Worm (Caenorhabditis elegans) whole organism, L1 larva: ENCODE data around the gene snap-1.

Experiments used
- C04F5.9 ChIP-seq: sonication (generic microtip); optimal IDR thresholded peaks from 2 replicates; lab custom pipeline; 2016; ENCODE audit warnings: missing genetic modification characterization, missing compliant biosample characterization
- C16A3.4 ChIP-seq: fragments of 150-350 bp; optimal IDR thresholded peaks from 2 replicates; lab custom pipeline; 2014; ENCODE audit warnings: missing biosample characterization, missing genetic modification characterization
- C34B4.2 ChIP-seq: sonication (generic microtip); optimal IDR thresholded peaks from 2 replicates; lab custom pipeline; 2017; ENCODE audit warnings: mild to moderate bottlenecking, missing genetic modification characterization, missing compliant biosample characterization
- aha-1 ChIP-seq: fragments of 150-350 bp; optimal IDR thresholded peaks from 2 replicates; lab custom pipeline; 2014; ENCODE audit warnings: missing biosample characterization, missing genetic modification characterization
- blmp-1 ChIP-seq: fragments of 150-350 bp; optimal IDR thresholded peaks from 2 replicates; lab custom pipeline; 2014; ENCODE audit warnings: missing biosample characterization, missing genetic modification characterization
- ceh-82 ChIP-seq, 3 experiments: fragments of 150-350 bp in 1 of 3; sonication (generic microtip) in 2 of 3; optimal IDR thresholded peaks; 2 replicates each; lab custom pipeline; 2014 to 2017; ENCODE audit warnings: missing biosample characterization in 3 of 3, missing genetic modification characterization in 3 of 3
- ceh-88 ChIP-seq: fragments of 200-800 bp; sonication (Bioruptor generic); IDR thresholded peaks from 2 replicates; pipeline ENCODE4 v1.3.6; 2022; ENCODE audit warnings: missing genetic modification characterization, missing compliant biosample characterization
- ceh-90 ChIP-seq: sonication (generic microtip); optimal IDR thresholded peaks from 2 replicates; lab custom pipeline; 2016; ENCODE audit warnings: missing genetic modification characterization, missing compliant biosample characterization
- dpl-1 ChIP-seq, 3 experiments: fragments of 150-350 bp in 2 of 3; sonication (generic microtip) in 1 of 3; optimal IDR thresholded peaks; 2 replicates each; lab custom pipeline; 2014 to 2017; ENCODE audit warnings: missing biosample characterization in 3 of 3, missing genetic modification characterization in 3 of 3, missing genetic modification reagents in 3 of 3
- dsc-1 ChIP-seq: sonication (generic microtip); optimal IDR thresholded peaks from 2 replicates; lab custom pipeline; 2016; ENCODE audit warnings: mild to moderate bottlenecking, missing genetic modification characterization, missing compliant biosample characterization
- efl-1 ChIP-seq, 4 experiments: fragments of 150-350 bp; optimal IDR thresholded peaks in 3 of 4; peaks in 1 of 4; 1 replicate in 1 of 4; 2 replicates in 3 of 4; lab custom pipeline; 2014; ENCODE audit warnings: missing biosample characterization in 2 of 4, missing genetic modification characterization in 2 of 4, missing genetic modification reagents in 2 of 4
- efl-3 ChIP-seq: fragments of 200-800 bp; sonication (Bioruptor generic); optimal IDR thresholded peaks from 2 replicates; lab custom pipeline; 2018; ENCODE audit warnings: mild to moderate bottlenecking, missing genetic modification characterization, missing compliant biosample characterization
- fkh-10 ChIP-seq: sonication (generic microtip); optimal IDR thresholded peaks from 2 replicates; lab custom pipeline; 2017; ENCODE audit warnings: missing biosample characterization, missing genetic modification reagents, missing genetic modification characterization
- fkh-4 ChIP-seq: sonication (generic microtip); optimal IDR thresholded peaks from 2 replicates; lab custom pipeline; 2016; ENCODE audit warnings: missing compliant biosample characterization, missing genetic modification characterization, borderline replicate concordance
- fos-1 ChIP-seq: fragments of 150-350 bp; optimal IDR thresholded peaks from 2 replicates; lab custom pipeline; 2014; ENCODE audit warnings: missing biosample characterization, missing genetic modification characterization
- grh-1 ChIP-seq: fragments of 200-800 bp; sonication (Bioruptor generic); IDR thresholded peaks from 2 replicates; pipeline ENCODE4 v1.3.6; 2022; ENCODE audit warnings: missing genetic modification reagents, missing genetic modification characterization, missing compliant biosample characterization
- hlh-17 ChIP-seq: fragments of 200-800 bp; sonication (Bioruptor generic); optimal IDR thresholded peaks from 2 replicates; lab custom pipeline; 2018; ENCODE audit warnings: missing genetic modification characterization, mild to moderate bottlenecking, missing compliant biosample characterization, moderate library complexity, borderline replicate concordance
- hpl-2 ChIP-seq: fragments of 150-350 bp; optimal IDR thresholded peaks from 2 replicates; lab custom pipeline; 2014; ENCODE audit warnings: missing biosample characterization, missing genetic modification reagents, missing genetic modification characterization
- jun-1 ChIP-seq: fragments of 150-350 bp; optimal IDR thresholded peaks from 2 replicates; lab custom pipeline; 2014; ENCODE audit warnings: missing biosample characterization, missing genetic modification reagents, missing genetic modification characterization
- lin-13 ChIP-seq: fragments of 150-350 bp; optimal IDR thresholded peaks from 2 replicates; lab custom pipeline; 2014; ENCODE audit warnings: missing biosample characterization, missing genetic modification reagents, missing genetic modification characterization
- lin-15B ChIP-seq: fragments of 150-350 bp; sonication (generic microtip); optimal IDR thresholded peaks from 3 replicates; lab custom pipeline; 2014; ENCODE audit warnings: missing biosample characterization, missing genetic modification characterization
- lin-35 ChIP-seq, 2 experiments: fragments of 150-350 bp; optimal IDR thresholded peaks; 2 replicates each; lab custom pipeline; 2014; ENCODE audit warnings: missing biosample characterization in 2 of 2, missing genetic modification characterization in 2 of 2, missing genetic modification reagents in 2 of 2
- lir-3 ChIP-seq: sonication (generic microtip); optimal IDR thresholded peaks from 2 replicates; lab custom pipeline; 2016; ENCODE audit warnings: mild to moderate bottlenecking, missing genetic modification characterization, moderate library complexity, missing compliant biosample characterization; ENCODE audit not compliant: poor library complexity
- mdl-1 ChIP-seq, 2 experiments: fragments of 150-350 bp; optimal IDR thresholded peaks; 2 replicates each; lab custom pipeline; 2014 to 2017; ENCODE audit warnings: missing biosample characterization in 2 of 2, missing genetic modification characterization in 2 of 2, inconsistent platforms in 1 of 2
- mep-1 ChIP-seq: fragments of 150-350 bp; optimal IDR thresholded peaks from 2 replicates; lab custom pipeline; 2014; ENCODE audit warnings: missing biosample characterization, missing genetic modification characterization
- nhr-11 ChIP-seq: fragments of 150-350 bp; optimal IDR thresholded peaks from 2 replicates; lab custom pipeline; 2014; ENCODE audit warnings: missing biosample characterization, missing genetic modification characterization
- nhr-12 ChIP-seq: sonication (generic microtip); optimal IDR thresholded peaks from 2 replicates; lab custom pipeline; 2017; ENCODE audit warnings: missing biosample characterization, missing genetic modification characterization
- nhr-19 ChIP-seq: fragments of 200-800 bp; sonication (Bioruptor generic); conservative IDR thresholded peaks from 2 replicates; pipeline ENCODE4 v1.3.6; 2022; ENCODE audit warnings: missing genetic modification characterization, missing compliant biosample characterization
- nhr-20 ChIP-seq: sonication (generic microtip); optimal IDR thresholded peaks from 2 replicates; lab custom pipeline; 2016; ENCODE audit warnings: mild to moderate bottlenecking, missing genetic modification characterization, missing compliant biosample characterization
- nhr-71 ChIP-seq: sonication (generic microtip); optimal IDR thresholded peaks from 2 replicates; lab custom pipeline; 2016; ENCODE audit warnings: mild to moderate bottlenecking, missing genetic modification characterization, moderate library complexity, missing compliant biosample characterization
- nhr-76 ChIP-seq: sonication (generic microtip); optimal IDR thresholded peaks from 2 replicates; lab custom pipeline; 2017; ENCODE audit warnings: missing biosample characterization, missing genetic modification characterization
- nhr-90 ChIP-seq: sonication (generic microtip); optimal IDR thresholded peaks from 2 replicates; lab custom pipeline; 2016; ENCODE audit warnings: mild to moderate bottlenecking, missing genetic modification characterization, missing compliant biosample characterization; ENCODE audit not compliant: poor library complexity
- pag-3 ChIP-seq: sonication (generic microtip); optimal IDR thresholded peaks from 2 replicates; lab custom pipeline; 2017; ENCODE audit warnings: missing genetic modification characterization, mild to moderate bottlenecking, missing compliant biosample characterization, antibody characterized with exemption, borderline replicate concordance; ENCODE audit not compliant: insufficient read depth
- pax-3 ChIP-seq: fragments of 200-800 bp; sonication (Bioruptor generic); optimal IDR thresholded peaks from 2 replicates; lab custom pipeline; 2018; ENCODE audit warnings: mild to moderate bottlenecking, missing genetic modification characterization, moderate library complexity, missing compliant biosample characterization
- rnt-1 ChIP-seq: sonication (generic microtip); optimal IDR thresholded peaks from 2 replicates; lab custom pipeline; 2016; ENCODE audit warnings: mild to moderate bottlenecking, missing genetic modification characterization, moderate library complexity, missing compliant biosample characterization
- snpc-4 ChIP-seq: fragments of 150-350 bp; optimal IDR thresholded peaks from 2 replicates; lab custom pipeline; 2014; ENCODE audit warnings: missing biosample characterization, missing genetic modification characterization
- snu-23 ChIP-seq: sonication (generic microtip); optimal IDR thresholded peaks from 2 replicates; lab custom pipeline; 2016; ENCODE audit warnings: missing genetic modification characterization, missing compliant biosample characterization
- sup-37 ChIP-seq: fragments of 200-800 bp; sonication (Bioruptor generic); optimal IDR thresholded peaks from 2 replicates; lab custom pipeline; 2018; ENCODE audit warnings: mild to moderate bottlenecking, missing genetic modification characterization, missing compliant biosample characterization
- swsn-7 ChIP-seq: sonication (generic microtip); optimal IDR thresholded peaks from 2 replicates; lab custom pipeline; 2016; ENCODE audit warnings: missing genetic modification characterization, missing compliant biosample characterization
- tbx-2 ChIP-seq: sonication (generic microtip); optimal IDR thresholded peaks from 2 replicates; lab custom pipeline; 2016; ENCODE audit warnings: missing genetic modification characterization, missing compliant biosample characterization
- tlp-1 ChIP-seq: fragments of 150-350 bp; optimal IDR thresholded peaks from 2 replicates; lab custom pipeline; 2014; ENCODE audit warnings: missing biosample characterization, missing genetic modification characterization
- unc-62 ChIP-seq: fragments of 150-350 bp; optimal IDR thresholded peaks from 2 replicates; lab custom pipeline; 2014; ENCODE audit warnings: missing biosample characterization, missing genetic modification reagents, missing genetic modification characterization
- unc-86 ChIP-seq: sonication (generic microtip); optimal IDR thresholded peaks from 2 replicates; lab custom pipeline; 2016; ENCODE audit warnings: missing genetic modification characterization, missing compliant biosample characterization
- unc-98 ChIP-seq: fragments of 200-800 bp; sonication (Bioruptor generic); IDR thresholded peaks from 2 replicates; pipeline ENCODE4 v1.3.6; 2022; ENCODE audit warnings: missing genetic modification characterization, missing compliant biosample characterization
- ztf-4 ChIP-seq: fragments of 150-350 bp; optimal IDR thresholded peaks from 2 replicates; lab custom pipeline; 2014; ENCODE audit warnings: missing biosample characterization, missing genetic modification characterization

Gene snap-1

DNA sequence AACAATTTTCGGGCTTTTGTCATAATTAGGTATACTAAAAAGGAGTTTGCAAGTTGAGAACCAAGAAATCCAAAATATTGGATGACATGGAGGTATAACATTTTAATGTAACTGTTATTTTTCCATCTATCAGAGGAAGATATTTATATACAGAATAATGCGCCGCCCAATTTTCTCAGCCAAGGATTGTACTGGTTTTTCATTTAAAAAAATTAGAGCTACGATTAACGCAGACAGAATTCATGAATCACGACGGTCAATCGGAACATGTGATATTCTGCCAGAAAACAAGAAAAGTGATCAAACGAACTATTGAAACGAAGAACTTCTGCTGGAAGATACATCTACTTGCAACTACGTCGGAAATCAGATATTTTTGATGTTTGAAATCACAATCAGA is 32.2 kb upstream of the snap-1 start, which contains the start of gene str-145:
str-145 (minus strand) TSS at position 101 of the 400 bp plus-strand sequence.
- no peak for TF ChIP-seq pag-3
- no peak for TF ChIP-seq aha-1 (tag; lab: Kevin White, UChicago)
- no peak for TF ChIP-seq lin-13 (GFP tag; lab: Kevin White, UChicago)
- TF ChIP-seq hlh-17 (GFP tag; lab: Kevin White, UChicago), result no peak
- TF ChIP-seq ceh-90 (tag; lab: Kevin White, UChicago), result no peak
- TF ChIP-seq fkh-10 (GFP tag; lab: Kevin White, UChicago), result no peak
- TF ChIP-seq nhr-19, result no peak
- no peak for TF ChIP-seq rnt-1 (tag; lab: Kevin White, UChicago)
- no peak for TF ChIP-seq mdl-1 (tag; optimal IDR thresholded peaks at IDR 0.05; lab: Kevin White, UChicago)
- no peak for TF ChIP-seq pax-3
- TF ChIP-seq dpl-1 (GFP tag; optimal IDR thresholded peaks at IDR 0.05; lab: Kevin White, UChicago), result no peak
- TF ChIP-seq fos-1, result no peak
- TF ChIP-seq blmp-1 (tag; lab: Kevin White, UChicago), result no peak
- no peak for TF ChIP-seq nhr-90 (tag; lab: Kevin White, UChicago)
- TF ChIP-seq fkh-4, result no peak
- no peak for TF ChIP-seq C16A3.4 (tag; lab: Kevin White, UChicago)
- no peak for TF ChIP-seq unc-98 (GFP tag; lab: Robert Waterston, UW)
- TF ChIP-seq grh-1 (GFP tag; lab: Robert Waterston, UW), result no peak
- TF ChIP-seq, all 84 proteins: peak for 0

DNA sequence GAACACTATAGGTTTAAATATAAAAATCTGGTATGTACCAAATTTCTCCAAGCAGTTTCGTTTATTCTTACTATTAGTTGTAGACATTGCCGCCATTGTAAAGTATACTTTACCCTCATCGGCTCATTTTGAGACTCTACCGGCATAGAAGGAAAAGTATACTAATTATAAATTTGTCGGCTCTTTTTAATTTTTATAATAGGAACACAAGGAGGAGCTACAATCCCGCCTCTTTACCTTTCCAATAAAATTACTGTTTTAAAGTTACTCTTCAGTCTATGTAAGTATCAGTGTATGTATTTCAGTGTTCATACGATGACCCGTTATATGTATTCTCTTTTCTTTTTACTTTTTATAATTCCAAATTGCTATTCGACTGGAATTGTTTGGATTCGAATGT is 31.1 kb upstream of the snap-1 start, which contains the start of gene sdz-23:
sdz-23 (plus strand) TSS at position 301 of the 400 bp plus-strand sequence.
- TF ChIP-seq nhr-76 (tag; lab: Kevin White, UChicago) (no peak), jun-1 (tag; lab: Kevin White, UChicago) (no peak), nhr-12 (no peak), efl-3 (GFP tag; lab: Kevin White, UChicago) (no peak), fos-1 (no peak), lin-15B (tag; lab: Kevin White, UChicago) (no peak), hpl-2 (GFP tag; lab: Kevin White, UChicago) (no peak), nhr-71 (tag; lab: Kevin White, UChicago) (no peak), tlp-1 (tag; lab: Kevin White, UChicago) (no peak), fkh-10 (GFP tag; lab: Kevin White, UChicago) (no peak)
- TF ChIP-seq, all 84 proteins: peak for 0

- TF ChIP-seq tbx-2 (tag; lab: Kevin White, UChicago), result no peak
- no peak for TF ChIP-seq lin-15B (tag; lab: Kevin White, UChicago)
- no peak for TF ChIP-seq efl-3 (GFP tag; lab: Kevin White, UChicago)
- TF ChIP-seq mdl-1 (tag; optimal IDR thresholded peaks at IDR 0.05; lab: Kevin White, UChicago), result no peak
- TF ChIP-seq efl-1 (optimal IDR thresholded peaks at IDR 0.05; lab: Kevin White, UChicago), result no peak
- no peak for TF ChIP-seq efl-1 (GFP tag; optimal IDR thresholded peaks at IDR 0.05 in 1 of 2; lab: Kevin White, UChicago)
- no peak for TF ChIP-seq fkh-4
- no peak for TF ChIP-seq swsn-7 (tag; lab: Kevin White, UChicago)
- no peak for TF ChIP-seq ceh-82 (tag; optimal IDR thresholded peaks at IDR 0.05; lab: Kevin White, UChicago)
- TF ChIP-seq mep-1 (tag; lab: Kevin White, UChicago), result no peak
- no peak for TF ChIP-seq C04F5.9
- TF ChIP-seq C34B4.2, result no peak
- TF ChIP-seq lir-3, result no peak
- TF ChIP-seq tlp-1 (tag; lab: Kevin White, UChicago), result no peak
- TF ChIP-seq ceh-88 (GFP tag; lab: Robert Waterston, UW), result no peak
- TF ChIP-seq, all 84 proteins: peak for 0
These were observed 27.5 kb upstream of the snap-1 start, which contains the start of gene str-90 for ce11 chrV:8102960-8103359. Gene str-90, plus strand, starts transcription at chrV:8103260.

ce11 chrV:8104473-8104872 is 25.9 kb upstream of the snap-1 start, which contains the start of gene srlf-16:
Gene srlf-16, plus strand, starts transcription at chrV:8104773.
- TF ChIP-seq grh-1 (GFP tag; lab: Robert Waterston, UW) (no peak), nhr-12 (no peak), unc-98 (GFP tag; lab: Robert Waterston, UW) (no peak), jun-1 (tag; lab: Kevin White, UChicago) (no peak), unc-86 (tag; lab: Kevin White, UChicago) (no peak), sup-37 (no peak), mep-1 (tag; lab: Kevin White, UChicago) (no peak), nhr-20 (no peak), dsc-1 (tag; lab: Kevin White, UChicago) (no peak), hlh-17 (GFP tag; lab: Kevin White, UChicago) (no peak), ceh-82 (tag; optimal IDR thresholded peaks at IDR 0.05; lab: Kevin White, UChicago) (no peak), nhr-11 (tag; lab: Kevin White, UChicago) (no peak), snpc-4 (tag; lab: Kevin White, UChicago) (no peak), ztf-4 (tag; lab: Kevin White, UChicago) (no peak), efl-3 (GFP tag; lab: Kevin White, UChicago) (no peak), unc-62 (no peak), lin-35 (GFP tag; optimal IDR thresholded peaks at IDR 0.05; lab: Kevin White, UChicago) (no peak), blmp-1 (tag; lab: Kevin White, UChicago) (no peak), lir-3 (no peak), snu-23 (GFP tag; lab: Kevin White, UChicago) (no peak)
